Worm (Caenorhabditis elegans): Measurements from ENCODE around the gene Y45G5AM.4.

- TF ChIP-seq cog-1 (tag; optimal IDR thresholded peaks at IDR 0.05) (no peak), ref-1 (GFP tag; conservative IDR thresholded peaks at IDR 0.05) (no peak), klf-2 (GFP tag; conservative IDR thresholded peaks at IDR 0.05) (no peak), tab-1 (GFP tag; IDR thresholded peaks at IDR 0.05) (peak; percentile 47; the same call in 1 of the 2 replicates)
These were observed 11.6 kb upstream of the Y45G5AM.4 start for ce11 chrV:4151400-4151799.

All from whole organism, midembryonic.